Fruit fly (Drosophila melanogaster) whole organism, prepupa: Measurements from ENCODE around the gene dpr20.

Source experiments
- Blimp-1 ChIP-seq: fragments of 200-800 bp; sonication (Bioruptor generic); optimal IDR thresholded peaks from 3 replicates; lab custom pipeline; 2017; ENCODE audit warnings: missing biosample characterization, missing genetic modification characterization, mild to moderate bottlenecking, moderate library complexity, missing genetic modification reagents
- CG10631 ChIP-seq: fragments of 200-800 bp; sonication (Bioruptor generic); optimal IDR thresholded peaks from 2 replicates; lab custom pipeline; 2016; ENCODE audit warnings: missing biosample characterization, missing genetic modification characterization
- CG11294 ChIP-seq: fragments of 200-800 bp; sonication (Bioruptor generic); IDR thresholded peaks from 2 replicates; pipeline ENCODE4 v1.3.6; 2022; ENCODE audit warnings: missing biosample characterization, missing genetic modification characterization
- CG11902 ChIP-seq: fragments of 200-800 bp; sonication (Bioruptor generic); optimal IDR thresholded peaks from 3 replicates; lab custom pipeline; 2016; ENCODE audit warnings: missing biosample characterization, missing genetic modification characterization
- CG15336 ChIP-seq: fragments of 200-800 bp; sonication (Bioruptor generic); IDR thresholded peaks from 2 replicates; pipeline ENCODE4 v1.3.6; 2022; ENCODE audit warnings: missing biosample characterization, missing genetic modification characterization
- CG1621 ChIP-seq: fragments of 200-800 bp; sonication (Bioruptor generic); optimal IDR thresholded peaks from 3 replicates; lab custom pipeline; 2018; ENCODE audit warnings: missing biosample characterization, mild to moderate bottlenecking, missing genetic modification characterization
- CG16779 ChIP-seq: fragments of 200-800 bp; sonication (Bioruptor generic); optimal IDR thresholded peaks from 3 replicates; lab custom pipeline; 2017; ENCODE audit warnings: missing biosample characterization, mild to moderate bottlenecking, missing genetic modification characterization
- CG31627 ChIP-seq: fragments of 200-800 bp; sonication (Bioruptor generic); optimal IDR thresholded peaks from 3 replicates; lab custom pipeline; 2016; ENCODE audit warnings: missing biosample characterization, missing genetic modification characterization
- CG32006 ChIP-seq: fragments of 200-800 bp; sonication (Bioruptor generic); optimal IDR thresholded peaks from 3 replicates; lab custom pipeline; 2017; ENCODE audit warnings: missing biosample characterization, mild to moderate bottlenecking, missing genetic modification characterization
- CG34406 ChIP-seq: fragments of 200-800 bp; sonication (Bioruptor generic); optimal IDR thresholded peaks from 3 replicates; lab custom pipeline; 2016; ENCODE audit warnings: missing biosample characterization, missing genetic modification characterization
- CG3919 ChIP-seq: fragments of 200-800 bp; sonication (Bioruptor generic); optimal IDR thresholded peaks from 3 replicates; lab custom pipeline; 2016; ENCODE audit warnings: missing biosample characterization, missing genetic modification characterization
- CG4318 ChIP-seq: fragments of 200-800 bp; sonication (Bioruptor generic); optimal IDR thresholded peaks from 3 replicates; lab custom pipeline; 2017; ENCODE audit warnings: missing biosample characterization, mild to moderate bottlenecking, missing genetic modification characterization
- CG6163 ChIP-seq: fragments of 200-800 bp; sonication (Bioruptor generic); IDR thresholded peaks from 3 replicates; pipeline ENCODE4 v1.3.6; 2022; ENCODE audit warnings: missing biosample characterization, missing genetic modification characterization
- CG6276 ChIP-seq: fragments of 200-800 bp; sonication (Bioruptor generic); optimal IDR thresholded peaks from 2 replicates; lab custom pipeline; 2017; ENCODE audit warnings: missing biosample characterization, mild to moderate bottlenecking, missing genetic modification characterization
- CG6808 ChIP-seq: fragments of 200-800 bp; sonication (Bioruptor generic); optimal IDR thresholded peaks from 3 replicates; lab custom pipeline; 2017; ENCODE audit warnings: missing biosample characterization, missing genetic modification characterization, mild to moderate bottlenecking, moderate library complexity, missing genetic modification reagents
- CG6854 ChIP-seq: fragments of 200-800 bp; sonication (Bioruptor generic); optimal IDR thresholded peaks from 2 replicates; lab custom pipeline; 2017; ENCODE audit warnings: missing biosample characterization, mild to moderate bottlenecking, missing genetic modification characterization
- CG7368 ChIP-seq: fragments of 200-800 bp; sonication (Bioruptor generic); optimal IDR thresholded peaks from 3 replicates; lab custom pipeline; 2016; ENCODE audit warnings: missing biosample characterization, missing genetic modification characterization
- CG8119 ChIP-seq: fragments of 200-800 bp; sonication (Bioruptor generic); IDR thresholded peaks from 3 replicates; pipeline ENCODE4 v1.3.6; 2022; ENCODE audit warnings: missing biosample characterization, missing genetic modification characterization
- CG8319 ChIP-seq: fragments of 200-800 bp; sonication (Bioruptor generic); optimal IDR thresholded peaks from 3 replicates; lab custom pipeline; 2016; ENCODE audit warnings: missing biosample characterization, missing genetic modification characterization
- CG8632 ChIP-seq: fragments of 200-800 bp; sonication (Bioruptor generic); optimal IDR thresholded peaks from 3 replicates; lab custom pipeline; 2016; ENCODE audit warnings: missing biosample characterization, missing genetic modification characterization
- Eip75B ChIP-seq: fragments of 200-800 bp; sonication (Bioruptor generic); optimal IDR thresholded peaks from 3 replicates; lab custom pipeline; 2016; ENCODE audit warnings: missing biosample characterization, missing genetic modification characterization
- Eip78C ChIP-seq: fragments of 200-800 bp; sonication (Bioruptor generic); peaks from one replicate; lab custom pipeline; 2016; ENCODE audit warnings: missing biosample characterization, missing genetic modification characterization
- Eip93F ChIP-seq: fragments of 200-800 bp; sonication (Bioruptor generic); optimal IDR thresholded peaks from 2 replicates; lab custom pipeline; 2016; ENCODE audit warnings: missing biosample characterization, mild to moderate bottlenecking, missing genetic modification characterization
- Ets21C ChIP-seq: fragments of 200-800 bp; sonication (Bioruptor generic); optimal IDR thresholded peaks from 3 replicates; lab custom pipeline; 2016; ENCODE audit warnings: missing biosample characterization, missing genetic modification characterization
- Hr38 ChIP-seq: sonication (Bioruptor generic); optimal IDR thresholded peaks from 2 replicates; lab custom pipeline; 2016; ENCODE audit warnings: missing biosample characterization, missing genetic modification characterization
- Hr39 ChIP-seq: fragments of 200-800 bp; sonication (Bioruptor generic); optimal IDR thresholded peaks from 2 replicates; lab custom pipeline; 2016; ENCODE audit warnings: missing biosample characterization, missing genetic modification characterization
- Hr4 ChIP-seq: fragments of 200-800 bp; sonication (Bioruptor generic); optimal IDR thresholded peaks from 3 replicates; lab custom pipeline; 2016; ENCODE audit warnings: missing biosample characterization, missing genetic modification characterization
- Lpt ChIP-seq: fragments of 200-800 bp; sonication (Bioruptor generic); optimal IDR thresholded peaks from 3 replicates; lab custom pipeline; 2016; ENCODE audit warnings: missing biosample characterization, missing genetic modification characterization
- Met ChIP-seq: fragments of 200-800 bp; sonication (Bioruptor generic); optimal IDR thresholded peaks from 3 replicates; lab custom pipeline; 2016; ENCODE audit warnings: missing biosample characterization, missing genetic modification characterization
- OdsH ChIP-seq: fragments of 200-800 bp; sonication (Bioruptor generic); optimal IDR thresholded peaks from 3 replicates; lab custom pipeline; 2016; ENCODE audit warnings: missing biosample characterization, missing genetic modification characterization
- Smox ChIP-seq: fragments of 200-800 bp; sonication (Bioruptor generic); optimal IDR thresholded peaks from 3 replicates; lab custom pipeline; 2016; ENCODE audit warnings: missing biosample characterization, missing genetic modification characterization
- Sox14 ChIP-seq: fragments of 200-800 bp; sonication (Bioruptor generic); optimal IDR thresholded peaks from 3 replicates; lab custom pipeline; 2016; ENCODE audit warnings: missing biosample characterization, missing genetic modification characterization
- achi ChIP-seq: fragments of 200-800 bp; sonication (Bioruptor generic); optimal IDR thresholded peaks from 3 replicates; lab custom pipeline; 2016; ENCODE audit warnings: missing biosample characterization, missing genetic modification characterization
- dsx ChIP-seq: fragments of 200-800 bp; optimal IDR thresholded peaks from 3 replicates; lab custom pipeline; 2019; ENCODE audit warnings: missing biosample characterization, mild to moderate bottlenecking, missing genetic modification characterization, moderate library complexity; ENCODE audit not compliant: poor library complexity, severe bottlenecking
- eg ChIP-seq: fragments of 200-800 bp; sonication (Bioruptor generic); IDR thresholded peaks from 3 replicates; pipeline ENCODE4 v1.3.6; 2022; ENCODE audit warnings: missing biosample characterization, missing genetic modification characterization
- esn ChIP-seq: fragments of 200-800 bp; sonication (Bioruptor generic); optimal IDR thresholded peaks from 2 replicates; lab custom pipeline; 2016; ENCODE audit warnings: missing biosample characterization, mild to moderate bottlenecking, missing genetic modification characterization, moderate library complexity
- fd59A ChIP-seq: fragments of 200-800 bp; sonication (Bioruptor generic); optimal IDR thresholded peaks from 2 replicates; lab custom pipeline; 2017; ENCODE audit warnings: missing biosample characterization, mild to moderate bottlenecking, missing genetic modification characterization, missing genetic modification reagents
- fd85E ChIP-seq: fragments of 200-800 bp; sonication (Bioruptor generic); optimal IDR thresholded peaks from 3 replicates; lab custom pipeline; 2016; ENCODE audit warnings: missing biosample characterization, missing genetic modification characterization
- lz ChIP-seq: fragments of 200-800 bp; sonication (Bioruptor generic); optimal IDR thresholded peaks from 3 replicates; lab custom pipeline; 2016; ENCODE audit warnings: missing biosample characterization, missing genetic modification characterization
- net ChIP-seq: fragments of 200-800 bp; sonication (Bioruptor generic); optimal IDR thresholded peaks from 3 replicates; lab custom pipeline; 2016; ENCODE audit warnings: missing biosample characterization, missing genetic modification characterization
- salr ChIP-seq, 2 experiments: fragments of 200-800 bp; sonication (Bioruptor generic); optimal IDR thresholded peaks; 3 replicates each; lab custom pipeline; 2016 to 2018; ENCODE audit warnings: missing biosample characterization in 2 of 2, missing genetic modification characterization in 2 of 2, mild to moderate bottlenecking in 1 of 2
- spab ChIP-seq: fragments of 200-800 bp; sonication (Bioruptor generic); optimal IDR thresholded peaks from 2 replicates; lab custom pipeline; 2017; ENCODE audit warnings: missing biosample characterization, mild to moderate bottlenecking, missing genetic modification characterization, missing genetic modification reagents
- ss ChIP-seq, 2 experiments: fragments of 200-800 bp; sonication (Bioruptor generic); optimal IDR thresholded peaks; 2 replicates in 1 of 2; 3 replicates in 1 of 2; lab custom pipeline; 2017 to 2018; ENCODE audit warnings: mild to moderate bottlenecking in 2 of 2, missing biosample characterization in 2 of 2, missing genetic modification characterization in 2 of 2, moderate library complexity in 1 of 2
- svp ChIP-seq: fragments of 200-800 bp; sonication (Bioruptor generic); peaks from one replicate; lab custom pipeline; 2016; ENCODE audit warnings: missing biosample characterization, missing genetic modification characterization
- vri ChIP-seq: fragments of 200-800 bp; sonication (Bioruptor generic); optimal IDR thresholded peaks from 3 replicates; lab custom pipeline; 2016; ENCODE audit warnings: missing biosample characterization, mild to moderate bottlenecking, missing genetic modification characterization

Gene dpr20

DNA sequence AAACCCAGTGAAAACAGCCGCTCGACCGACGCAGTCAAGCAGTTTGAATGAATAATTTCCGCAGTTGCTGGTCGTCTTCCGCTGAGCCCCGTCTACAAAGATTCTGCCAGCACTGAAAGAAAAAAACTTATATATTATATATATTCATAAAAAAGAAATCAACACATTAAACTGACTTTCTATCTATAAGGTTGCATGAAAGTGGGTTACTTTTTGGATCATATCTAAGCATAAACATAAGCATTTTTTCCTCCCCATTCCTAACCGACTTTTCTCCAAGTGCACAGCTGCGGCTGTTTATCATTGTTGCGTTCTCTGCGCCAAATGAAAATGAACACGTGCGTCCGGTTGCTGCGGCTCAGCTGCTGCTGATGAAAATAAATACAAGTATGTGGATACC lies 36.7 kb downstream of the dpr20 start (continued):
- peak; percentile 67 for TF ChIP-seq Eip93F (GFP tag; lab: Kevin White, UChicago)
- peak; percentile 66 for TF ChIP-seq Hr4 (GFP tag; lab: Kevin White, UChicago)
- TF ChIP-seq CG8319 (GFP tag; lab: Kevin White, UChicago), result peak; percentile 50
- TF ChIP-seq CG8119 (GFP tag; lab: Robert Waterston, UW), result peak; percentile 88
- peak; percentile 82 for TF ChIP-seq Met (GFP tag; lab: Kevin White, UChicago)
- peak; percentile 76 for TF ChIP-seq Lpt (GFP tag; lab: Kevin White, UChicago)
- peak; percentile 73 for TF ChIP-seq CG1621
- TF ChIP-seq fd85E (GFP tag; lab: Kevin White, UChicago), result no peak
- peak; percentile 91 for TF ChIP-seq dsx
- TF ChIP-seq Eip75B (GFP tag; lab: Kevin White, UChicago), result peak; percentile 73
- TF ChIP-seq spab (GFP tag; lab: Kevin White, UChicago), result peak; percentile 75
- peak; percentile 79 for TF ChIP-seq CG11294 (GFP tag; lab: Robert Waterston, UW)
- TF ChIP-seq net (GFP tag; lab: Kevin White, UChicago), result peak; percentile 81
- peak; percentile 83 to 89 for TF ChIP-seq ss (GFP tag; optimal IDR thresholded peaks at IDR 0.05; lab: Kevin White, UChicago)
- peak; percentile 68 for TF ChIP-seq CG7368 (GFP tag; lab: Kevin White, UChicago)
- TF ChIP-seq svp, result peak; percentile 94
- peak; percentile 70 for TF ChIP-seq CG6854 (GFP tag; lab: Kevin White, UChicago)
- TF ChIP-seq Hr38 (GFP tag; lab: Kevin White, UChicago), result no peak
- peak; percentile 63 for TF ChIP-seq CG11902 (GFP tag; lab: Kevin White, UChicago)
- TF ChIP-seq Blimp-1 (GFP tag; lab: Kevin White, UChicago), result peak; percentile 54

dm6 chr3L:819297-819886 lies 37.7 kb downstream of the dpr20 start:
- TF ChIP-seq fd59A (GFP tag; lab: Kevin White, UChicago), result no peak
- peak; percentile 60 for TF ChIP-seq OdsH
- no peak for TF ChIP-seq CG16779 (tag; lab: Kevin White, UChicago)
- TF ChIP-seq CG32006 (GFP tag; lab: Kevin White, UChicago), result peak; percentile 13
- peak; percentile 39; the same call in 1 of the 3 replicates for TF ChIP-seq CG8119 (GFP tag; lab: Robert Waterston, UW)
- TF ChIP-seq Hr4 (GFP tag; lab: Kevin White, UChicago), result peak; percentile 22
- peak; percentile 33 for TF ChIP-seq Eip75B (GFP tag; lab: Kevin White, UChicago)
- peak; percentile 69 for TF ChIP-seq CG11902 (GFP tag; lab: Kevin White, UChicago)
- TF ChIP-seq CG34406 (GFP tag; lab: Kevin White, UChicago), result peak; percentile 60
- TF ChIP-seq CG6163 (GFP tag; lab: Robert Waterston, UW), result peak; percentile 73
- TF ChIP-seq CG11294 (GFP tag; lab: Robert Waterston, UW), result 0 out of 2 replicates have a peak, but pooled peaks have one; percentile 6
- peak; percentile 23 for TF ChIP-seq CG10631 (GFP tag; lab: Kevin White, UChicago)
- TF ChIP-seq CG7368 (GFP tag; lab: Kevin White, UChicago), result peak; percentile 42
- TF ChIP-seq spab (GFP tag; lab: Kevin White, UChicago), result no peak
- peak; percentile 36 for TF ChIP-seq vri (GFP tag; lab: Kevin White, UChicago)
- no peak for TF ChIP-seq Hr38 (GFP tag; lab: Kevin White, UChicago)
- peak; percentile 26 for TF ChIP-seq net (GFP tag; lab: Kevin White, UChicago)
- no peak for TF ChIP-seq salr (GFP tag; optimal IDR thresholded peaks at IDR 0.05; lab: Kevin White, UChicago)
- peak; percentile 66 for TF ChIP-seq CG3919 (GFP tag; lab: Kevin White, UChicago)
- TF ChIP-seq CG31627 (GFP tag; lab: Kevin White, UChicago), result peak; percentile 79
- TF ChIP-seq Lpt (GFP tag; lab: Kevin White, UChicago), result no peak
- peak; percentile 80 for TF ChIP-seq Hr39 (GFP tag; lab: Kevin White, UChicago)
- TF ChIP-seq CG8319 (GFP tag; lab: Kevin White, UChicago), result peak; percentile 49
- peak; percentile 89 for TF ChIP-seq Eip78C (GFP tag; lab: Kevin White, UChicago)
- peak; percentile 62; the same call in 2 of the 3 replicates for TF ChIP-seq eg
- peak; percentile 67 for TF ChIP-seq Ets21C (GFP tag; lab: Kevin White, UChicago)
- TF ChIP-seq esn (GFP tag; lab: Kevin White, UChicago), result peak; percentile 73
- TF ChIP-seq dsx, result no peak
- peak; percentile 90 for TF ChIP-seq svp
- peak; percentile 24 for TF ChIP-seq CG8632 (GFP tag; lab: Kevin White, UChicago)
- peak; percentile 69 for TF ChIP-seq Smox (GFP tag; lab: Kevin White, UChicago)
- peak; percentile 44 for TF ChIP-seq Eip93F (GFP tag; lab: Kevin White, UChicago)
- peak; percentile 57 for TF ChIP-seq Sox14 (GFP tag; lab: Kevin White, UChicago)
- TF ChIP-seq CG6808 (GFP tag; lab: Kevin White, UChicago), result no peak
- TF ChIP-seq ss (GFP tag; optimal IDR thresholded peaks at IDR 0.05; lab: Kevin White, UChicago), result no peak
- TF ChIP-seq fd85E (GFP tag; lab: Kevin White, UChicago), result no peak
- peak; percentile 0 for TF ChIP-seq CG4318 (GFP tag; lab: Kevin White, UChicago)
- TF ChIP-seq lz (GFP tag; lab: Kevin White, UChicago), result peak; percentile 77
- TF ChIP-seq CG15336, result peak; percentile 25; the same call in 1 of the 2 replicates
- peak; percentile 2 for TF ChIP-seq CG6276 (GFP tag; lab: Kevin White, UChicago)
- peak; percentile 49 for TF ChIP-seq achi (GFP tag; lab: Kevin White, UChicago)
